Worm (Caenorhabditis elegans): ENCODE measurements around the gene mrpl-45.
A peak's percentile ranks its signal among the peaks of the same experiment; 100 is the strongest.

The mrpl-45 gene

ce11 chrIII:1225116-1225515 lies 23.3 kb upstream of the mrpl-45 start:
- TF ChIP-seq jun-1 (tag; optimal IDR thresholded peaks at IDR 0.05), result no peak
- TF ChIP-seq C04F5.9 (tag; optimal IDR thresholded peaks at IDR 0.05), result no peak
- no peak for TF ChIP-seq efl-3 (GFP tag; optimal IDR thresholded peaks at IDR 0.05)
- peak; percentile 69 for TF ChIP-seq elt-2 (tag; optimal IDR thresholded peaks at IDR 0.05)

- peak; percentile 6 for TF ChIP-seq nhr-77 (tag; optimal IDR thresholded peaks at IDR 0.05)
- no peak for TF ChIP-seq ceh-8 (GFP tag; optimal IDR thresholded peaks at IDR 0.05)
- peak; percentile 27 for TF ChIP-seq lin-14 (GFP tag; optimal IDR thresholded peaks at IDR 0.05)
- TF ChIP-seq mdl-1 (tag; optimal IDR thresholded peaks at IDR 0.05), result peak in 1 of 2 experiments; percentile 46
- TF ChIP-seq elt-2 (tag; optimal IDR thresholded peaks at IDR 0.05), result peak; percentile 24
- no peak for TF ChIP-seq nhr-19 (GFP tag; conservative IDR thresholded peaks at IDR 0.05)
- peak; percentile 28 for TF ChIP-seq nhr-71 (tag; optimal IDR thresholded peaks at IDR 0.05)
- peak in 1 of 2 experiments; percentile 18 for TF ChIP-seq lsy-2 (tag; optimal IDR thresholded peaks at IDR 0.05)
- peak; percentile 10 for TF ChIP-seq lin-13 (GFP tag; optimal IDR thresholded peaks at IDR 0.05)
- no peak for TF ChIP-seq unc-62 (GFP tag; optimal IDR thresholded peaks at IDR 0.05)
- TF ChIP-seq lin-35 (GFP tag; optimal IDR thresholded peaks at IDR 0.05), result peak in 1 of 2 experiments; percentile 16
- TF ChIP-seq jun-1 (tag; optimal IDR thresholded peaks at IDR 0.05), result peak; percentile 16
- peak; percentile 21 for TF ChIP-seq nhr-20 (tag; optimal IDR thresholded peaks at IDR 0.05)
- TF ChIP-seq pag-3 (tag; optimal IDR thresholded peaks at IDR 0.05; ENCODE audit: borderline replicate concordance, insufficient read depth), result no peak
These were observed 21.7 kb upstream of the mrpl-45 start for ce11 chrIII:1223319-1224093.

- TF ChIP-seq elt-2 (tag; optimal IDR thresholded peaks at IDR 0.05) (peak; percentile 15), tbx-2 (tag; optimal IDR thresholded peaks at IDR 0.05) (no peak), nhr-71 (tag; optimal IDR thresholded peaks at IDR 0.05) (no peak)
These were observed 20.2 kb upstream of the mrpl-45 start for ce11 chrIII:1221995-1222394.

ce11 chrIII:1220012-1220411 lies 18.2 kb upstream of the mrpl-45 start:
- TF ChIP-seq lin-14 (GFP tag; optimal IDR thresholded peaks at IDR 0.05) (peak; percentile 30), lin-35 (GFP tag; optimal IDR thresholded peaks at IDR 0.05) (no peak), pqm-1 (tag; optimal IDR thresholded peaks at IDR 0.05) (no peak), skn-1 (tag; optimal IDR thresholded peaks at IDR 0.05) (no peak), F16B12.6 (tag; optimal IDR thresholded peaks at IDR 0.05) (no peak), elt-2 (tag; optimal IDR thresholded peaks at IDR 0.05) (peak; percentile 61), efl-1 (optimal IDR thresholded peaks at IDR 0.05) (no peak), efl-1 (GFP tag; optimal IDR thresholded peaks at IDR 0.05 in 1 of 2) (peak in 1 of 2 experiments; percentile 83)

- TF ChIP-seq efl-1 (optimal IDR thresholded peaks at IDR 0.05) (no peak), efl-1 (GFP tag; optimal IDR thresholded peaks at IDR 0.05 in 1 of 2) (peak in 1 of 2 experiments; percentile 3), nhr-28 (tag; optimal IDR thresholded peaks at IDR 0.05) (no peak), blmp-1 (tag; optimal IDR thresholded peaks at IDR 0.05) (no peak)
These were observed 17.2 kb upstream of the mrpl-45 start for ce11 chrIII:1218998-1219397.

- TF ChIP-seq zag-1 (tag; optimal IDR thresholded peaks at IDR 0.05), result no peak
- TF ChIP-seq nhr-47 (tag; optimal IDR thresholded peaks at IDR 0.05), result peak; percentile 22
- TF ChIP-seq C04F5.9 (tag; optimal IDR thresholded peaks at IDR 0.05), result no peak
- TF ChIP-seq nhr-237 (tag; optimal IDR thresholded peaks at IDR 0.05), result no peak
- TF ChIP-seq lin-35 (GFP tag; optimal IDR thresholded peaks at IDR 0.05), result peak in 1 of 2 experiments; percentile 11
- no peak for TF ChIP-seq pag-3 (tag; optimal IDR thresholded peaks at IDR 0.05; ENCODE audit: borderline replicate concordance, insufficient read depth)
- TF ChIP-seq fkh-8 (tag; optimal IDR thresholded peaks at IDR 0.05), result no peak
- TF ChIP-seq nhr-11 (tag; optimal IDR thresholded peaks at IDR 0.05), result no peak
- TF ChIP-seq dsc-1 (tag; optimal IDR thresholded peaks at IDR 0.05), result peak; percentile 10
- no peak for TF ChIP-seq tlp-1 (tag; optimal IDR thresholded peaks at IDR 0.05)
- no peak for TF ChIP-seq isw-1 (GFP tag; IDR thresholded peaks at IDR 0.05)
- TF ChIP-seq lir-3 (tag; optimal IDR thresholded peaks at IDR 0.05; ENCODE audit: poor library complexity), result no peak
- TF ChIP-seq sox-4 (tag; optimal IDR thresholded peaks at IDR 0.05), result no peak
- TF ChIP-seq ztf-11 (tag; optimal IDR thresholded peaks at IDR 0.05), result no peak
- TF ChIP-seq ama-1 (optimal IDR thresholded peaks at IDR 0.05), result no peak
- no peak for TF ChIP-seq mdl-1 (tag; optimal IDR thresholded peaks at IDR 0.05)
- TF ChIP-seq alr-1 (tag; optimal IDR thresholded peaks at IDR 0.05; ENCODE audit: borderline replicate concordance), result no peak
- no peak for TF ChIP-seq efl-1 (optimal IDR thresholded peaks at IDR 0.05)
- TF ChIP-seq efl-1 (GFP tag; optimal IDR thresholded peaks at IDR 0.05 in 1 of 2), result peak; percentile 12 to 59
- TF ChIP-seq elt-2 (tag; optimal IDR thresholded peaks at IDR 0.05), result no peak
- TF ChIP-seq snu-23 (GFP tag; optimal IDR thresholded peaks at IDR 0.05), result peak; percentile 25
- peak; percentile 36 for TF ChIP-seq nhr-71 (tag; optimal IDR thresholded peaks at IDR 0.05)
- no peak for TF ChIP-seq aha-1 (tag; optimal IDR thresholded peaks at IDR 0.05)
- peak; percentile 29 for TF ChIP-seq mep-1 (tag; optimal IDR thresholded peaks at IDR 0.05)
These were observed 16.4 kb upstream of the mrpl-45 start for ce11 chrIII:1218221-1218620.
